Worm (Caenorhabditis elegans): Measurements from ENCODE around the gene tut-2.

ce11 chrV:10635722-10636121, 22.3 kb upstream of the tut-2 start, which contains the start of gene kvs-2:
- TF ChIP-seq nhr-77 (tag; optimal IDR thresholded peaks at IDR 0.05) (no peak), nhr-237 (tag; optimal IDR thresholded peaks at IDR 0.05) (no peak), lin-39 (tag; optimal IDR thresholded peaks at IDR 0.05) (no peak), blmp-1 (tag; optimal IDR thresholded peaks at IDR 0.05; ENCODE audit: insufficient read depth) (no peak), nhr-10 (tag; optimal IDR thresholded peaks at IDR 0.05) (no peak)
